Fruit fly (Drosophila melanogaster) S2 (cell line): ENCODE data around the gene CG12116.

ENCODE experiments used
- CG8478 ChIP-seq: fragments of >200 bp; optimal IDR thresholded peaks from 2 replicates; lab custom pipeline; 2018
- CTCF ChIP-seq, 2 experiments: fragments of >200 bp; optimal IDR thresholded peaks; 2 replicates each; lab custom pipeline; 2018

DNA sequence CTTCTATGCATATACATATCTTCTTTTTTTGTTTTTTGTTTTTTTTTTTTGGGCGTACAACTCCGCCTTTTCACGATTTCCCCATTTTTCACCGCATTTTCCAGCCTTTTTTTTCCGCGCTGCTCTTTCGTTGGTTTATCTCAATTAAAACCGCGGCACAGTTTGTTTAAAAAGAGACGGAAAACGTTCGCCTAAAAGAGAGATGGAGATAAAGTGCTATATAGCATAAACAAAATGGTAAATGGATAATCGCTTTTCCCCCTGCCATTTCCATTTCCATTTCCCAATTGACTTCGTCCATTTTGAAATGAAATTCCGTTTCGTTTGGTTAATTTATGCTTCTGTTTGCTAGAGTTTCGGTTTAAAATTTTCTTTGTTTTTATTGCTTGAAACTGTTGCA lies 21.6 kb downstream of the CG12116 start:
- TF ChIP-seq CG8478 (lab: Kevin White, UChicago) (no peak), CTCF (optimal IDR thresholded peaks at IDR 0.05; lab: Kevin White, UChicago) (no peak)
